Fruit fly (Drosophila melanogaster) whole organism, embryonic: ENCODE data around the gene Dhc93AB.

Experiments used
- CG10543 ChIP-seq: fragments of 200-800 bp; sonication (Bioruptor generic); optimal IDR thresholded peaks from 3 replicates; lab custom pipeline; 2017; ENCODE audit warnings: missing biosample characterization, mild to moderate bottlenecking, missing genetic modification characterization, moderate library complexity
- CG16815 ChIP-seq: fragments of 200-800 bp; sonication (Bioruptor generic); optimal IDR thresholded peaks from 3 replicates; lab custom pipeline; 2017; ENCODE audit warnings: missing biosample characterization, mild to moderate bottlenecking, missing genetic modification characterization
- CG2199 ChIP-seq: fragments of 200-800 bp; sonication (Bioruptor generic); IDR thresholded peaks from 3 replicates; pipeline ENCODE4 v1.3.6; 2022; ENCODE audit warnings: missing biosample characterization, missing genetic modification characterization
- CG3163 ChIP-seq: fragments of 200-800 bp; sonication (Bioruptor generic); optimal IDR thresholded peaks from 3 replicates; lab custom pipeline; 2016; ENCODE audit warnings: missing biosample characterization, missing genetic modification characterization
- ash1 ChIP-seq: fragments of 200-800 bp; sonication (Bioruptor generic); optimal IDR thresholded peaks from 2 replicates; lab custom pipeline; 2018; ENCODE audit warnings: missing biosample characterization, mild to moderate bottlenecking, missing genetic modification characterization
- chif ChIP-seq, 2 experiments: fragments of 200-800 bp; sonication (Bioruptor generic); optimal IDR thresholded peaks; 3 replicates each; lab custom pipeline; 2016; ENCODE audit warnings: missing biosample characterization in 2 of 2, missing genetic modification characterization in 2 of 2
- gcm2 ChIP-seq: fragments of 200-800 bp; sonication (Bioruptor generic); optimal IDR thresholded peaks from 2 replicates; lab custom pipeline; 2016; ENCODE audit warnings: missing biosample characterization, missing genetic modification characterization
- sim ChIP-seq: fragments of 200-800 bp; sonication (Bioruptor generic); IDR thresholded peaks from 2 replicates; pipeline ENCODE4 v1.3.6; 2022; ENCODE audit warnings: missing biosample characterization, missing genetic modification characterization
- slp2 ChIP-seq: fragments of 200-800 bp; sonication (Bioruptor generic); optimal IDR thresholded peaks from 2 replicates; lab custom pipeline; 2016; ENCODE audit warnings: missing biosample characterization, missing genetic modification characterization

DNA sequence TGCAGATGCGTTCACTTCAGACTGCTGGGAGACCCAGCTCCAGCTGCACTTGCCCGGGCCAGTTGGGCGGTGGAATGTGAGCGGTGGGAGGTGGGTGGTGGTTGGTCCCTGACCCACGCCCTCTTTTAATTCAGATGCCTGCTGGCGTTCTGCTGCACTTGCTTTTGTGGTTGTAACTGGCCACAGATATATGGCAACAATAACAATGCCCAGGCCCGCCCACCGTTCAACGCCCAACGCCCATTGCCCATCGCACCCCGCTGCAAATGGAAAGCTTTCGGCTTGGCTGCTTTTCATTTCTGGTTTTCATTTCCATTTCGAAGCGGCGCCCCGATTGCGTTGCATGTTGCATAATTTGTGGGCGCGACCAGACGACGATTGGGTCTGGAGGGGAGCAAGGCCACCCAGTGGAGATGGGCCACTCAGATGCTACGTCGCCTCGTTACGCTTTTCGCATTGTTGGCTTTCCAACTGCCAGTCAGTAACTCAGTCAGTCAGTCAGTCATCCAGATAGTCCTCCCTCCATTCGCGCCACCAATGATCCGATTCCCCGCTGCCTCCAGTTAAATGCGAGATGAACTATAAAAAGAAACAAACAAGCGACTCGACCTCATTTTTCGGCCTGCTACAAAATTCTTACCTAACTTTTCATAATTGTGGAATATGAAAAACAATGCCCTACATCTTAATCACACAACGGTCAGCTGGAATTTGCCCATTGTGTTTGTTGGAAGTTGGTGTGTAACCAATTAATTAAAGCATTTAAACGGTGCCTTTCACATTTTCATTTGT lies 48.1 kb upstream of the Dhc93AB start:
- TF ChIP-seq gcm2 (GFP tag; lab: Kevin White, UChicago), result no peak
- no peak for TF ChIP-seq chif (GFP tag; optimal IDR thresholded peaks at IDR 0.05; lab: Kevin White, UChicago)
- TF ChIP-seq CG3163 (GFP tag; lab: Kevin White, UChicago), result no peak
- TF ChIP-seq sim (GFP tag; lab: Robert Waterston, UW), result no peak
- TF ChIP-seq CG16815 (GFP tag; lab: Kevin White, UChicago), result no peak
- TF ChIP-seq CG10543 (GFP tag; lab: Kevin White, UChicago), result no peak
- TF ChIP-seq slp2 (GFP tag; lab: Kevin White, UChicago), result no peak
- no peak for TF ChIP-seq CG2199 (GFP tag; lab: Robert Waterston, UW)
- TF ChIP-seq ash1, result no peak
